Worm (Caenorhabditis elegans) whole organism, L2 larva: ENCODE results near the gene gcc-1.

Source experiments
- C34F6.9 ChIP-seq: fragments of 150-350 bp; optimal IDR thresholded peaks from 2 replicates; lab custom pipeline; 2014; ENCODE audit warnings: missing biosample characterization, missing genetic modification characterization
- F13H6.1 ChIP-seq: sonication (generic microtip); optimal IDR thresholded peaks from 2 replicates; lab custom pipeline; 2016; ENCODE audit warnings: missing genetic modification characterization, missing compliant biosample characterization
- R02D3.7 ChIP-seq: fragments of 150-350 bp; optimal IDR thresholded peaks from 2 replicates; lab custom pipeline; 2014; ENCODE audit warnings: missing biosample characterization, missing genetic modification characterization
- Y55F3AM.14 ChIP-seq: fragments of 200-800 bp; sonication (Bioruptor generic); optimal IDR thresholded peaks from 2 replicates; lab custom pipeline; 2018; ENCODE audit warnings: mild to moderate bottlenecking, missing genetic modification characterization, missing compliant biosample characterization
- ZK546.5 ChIP-seq: sonication (generic microtip); optimal IDR thresholded peaks from 2 replicates; lab custom pipeline; 2017; ENCODE audit warnings: missing biosample characterization, missing genetic modification characterization
- aly-2 ChIP-seq: fragments of 150-350 bp; optimal IDR thresholded peaks from 2 replicates; lab custom pipeline; 2014; ENCODE audit warnings: missing biosample characterization, missing genetic modification characterization
- ama-1 ChIP-seq: fragments of 150-350 bp; optimal IDR thresholded peaks from 2 replicates; lab custom pipeline; 2018; ENCODE audit warnings: inconsistent platforms
- blmp-1 ChIP-seq: sonication (generic microtip); optimal IDR thresholded peaks from 2 replicates; lab custom pipeline; 2017; ENCODE audit warnings: missing genetic modification characterization, mild to moderate bottlenecking, missing compliant biosample characterization, antibody characterized with exemption, moderate library complexity; ENCODE audit not compliant: insufficient read depth
- ceh-16 ChIP-seq: fragments of 150-350 bp; optimal IDR thresholded peaks from 2 replicates; lab custom pipeline; 2014; ENCODE audit warnings: missing biosample characterization, missing genetic modification characterization
- ceh-82 ChIP-seq: fragments of 150-350 bp; optimal IDR thresholded peaks from 2 replicates; lab custom pipeline; 2014; ENCODE audit warnings: missing biosample characterization, missing genetic modification characterization
- crh-2 ChIP-seq: sonication (generic microtip); optimal IDR thresholded peaks from 2 replicates; lab custom pipeline; 2017; ENCODE audit warnings: missing biosample characterization, missing genetic modification characterization
- egl-27 ChIP-seq: sonication (generic microtip); optimal IDR thresholded peaks from 3 replicates; lab custom pipeline; 2017; ENCODE audit warnings: missing biosample characterization, missing genetic modification reagents, missing genetic modification characterization
- elt-1 ChIP-seq: fragments of 150-350 bp; optimal IDR thresholded peaks from 2 replicates; lab custom pipeline; 2014; ENCODE audit warnings: missing biosample characterization, missing genetic modification characterization
- elt-3 ChIP-seq: sonication (generic microtip); optimal IDR thresholded peaks from 2 replicates; lab custom pipeline; 2017; ENCODE audit warnings: missing biosample characterization, missing genetic modification characterization
- fos-1 ChIP-seq: fragments of 150-350 bp; optimal IDR thresholded peaks from 2 replicates; lab custom pipeline; 2014; ENCODE audit warnings: missing biosample characterization, missing genetic modification characterization
- gmeb-1 ChIP-seq: fragments of 150-350 bp; optimal IDR thresholded peaks from 2 replicates; lab custom pipeline; 2014; ENCODE audit warnings: missing biosample characterization, missing genetic modification characterization
- lin-11 ChIP-seq: fragments of 150-350 bp; sonication (generic microtip); optimal IDR thresholded peaks from 2 replicates; lab custom pipeline; 2014; ENCODE audit warnings: missing biosample characterization, missing genetic modification characterization, inconsistent platforms, mixed read lengths
- lin-13 ChIP-seq: fragments of 150-350 bp; optimal IDR thresholded peaks from 2 replicates; lab custom pipeline; 2014; ENCODE audit warnings: missing biosample characterization, missing genetic modification reagents, missing genetic modification characterization
- lsy-2 ChIP-seq, 2 experiments: fragments of 150-350 bp in 1 of 2; sonication (generic microtip) in 1 of 2; optimal IDR thresholded peaks; 2 replicates each; lab custom pipeline; 2014 to 2017; ENCODE audit warnings: missing biosample characterization in 2 of 2, missing genetic modification characterization in 2 of 2
- mab-5 ChIP-seq: fragments of 150-350 bp; optimal IDR thresholded peaks from 2 replicates; lab custom pipeline; 2014; ENCODE audit warnings: missing biosample characterization, missing genetic modification characterization
- mdl-1 ChIP-seq, 2 experiments: fragments of 150-350 bp in 1 of 2; sonication (generic microtip) in 1 of 2; optimal IDR thresholded peaks; 2 replicates each; lab custom pipeline; 2017; ENCODE audit warnings: missing biosample characterization in 2 of 2, missing genetic modification characterization in 2 of 2
- nhr-10 ChIP-seq: sonication (generic microtip); optimal IDR thresholded peaks from 2 replicates; lab custom pipeline; 2017; ENCODE audit warnings: missing biosample characterization, missing genetic modification characterization
- nhr-12 ChIP-seq: fragments of 150-350 bp; optimal IDR thresholded peaks from 2 replicates; lab custom pipeline; 2014; ENCODE audit warnings: missing biosample characterization, missing genetic modification characterization
- nhr-129 ChIP-seq: fragments of 150-350 bp; optimal IDR thresholded peaks from 2 replicates; lab custom pipeline; 2014; ENCODE audit warnings: missing biosample characterization, missing genetic modification characterization
- nhr-21 ChIP-seq: fragments of 150-350 bp; optimal IDR thresholded peaks from 2 replicates; lab custom pipeline; 2014; ENCODE audit warnings: missing biosample characterization, missing genetic modification characterization
- nhr-23 ChIP-seq: fragments of 150-350 bp; optimal IDR thresholded peaks from 2 replicates; lab custom pipeline; 2014; ENCODE audit warnings: missing biosample characterization, missing genetic modification reagents, missing genetic modification characterization
- nhr-237 ChIP-seq: fragments of 150-350 bp; optimal IDR thresholded peaks from 2 replicates; lab custom pipeline; 2014; ENCODE audit warnings: missing biosample characterization, missing genetic modification characterization
- nhr-25 ChIP-seq: fragments of 150-350 bp; sonication (generic microtip); optimal IDR thresholded peaks from 3 replicates; lab custom pipeline; 2014; ENCODE audit warnings: missing biosample characterization, missing genetic modification characterization
- sem-4 ChIP-seq: fragments of 150-350 bp; optimal IDR thresholded peaks from 2 replicates; lab custom pipeline; 2014; ENCODE audit warnings: missing biosample characterization, missing genetic modification reagents, missing genetic modification characterization
- skn-1 ChIP-seq: sonication (generic microtip); optimal IDR thresholded peaks from 2 replicates; lab custom pipeline; 2017; ENCODE audit warnings: missing biosample characterization, missing genetic modification characterization
- sma-3 ChIP-seq: sonication (generic microtip); optimal IDR thresholded peaks from 2 replicates; lab custom pipeline; 2016; ENCODE audit warnings: missing genetic modification reagents, missing genetic modification characterization, missing compliant biosample characterization
- sma-9 ChIP-seq, 2 experiments: fragments of 150-350 bp in 1 of 2; sonication (generic microtip) in 1 of 2; optimal IDR thresholded peaks; 2 replicates each; lab custom pipeline; 2014 to 2016; ENCODE audit warnings: missing genetic modification characterization in 2 of 2, mild to moderate bottlenecking in 1 of 2, missing biosample characterization in 1 of 2, missing compliant biosample characterization in 1 of 2, missing genetic modification reagents in 1 of 2, moderate library complexity in 1 of 2
- snpc-4 ChIP-seq: fragments of 150-350 bp; optimal IDR thresholded peaks from 2 replicates; lab custom pipeline; 2014; ENCODE audit warnings: missing biosample characterization, missing genetic modification characterization
- unc-39 ChIP-seq: fragments of 150-350 bp; optimal IDR thresholded peaks from 2 replicates; lab custom pipeline; 2014; ENCODE audit warnings: missing biosample characterization, missing genetic modification characterization
- unc-62 ChIP-seq: fragments of 150-350 bp; optimal IDR thresholded peaks from 2 replicates; lab custom pipeline; 2014; ENCODE audit warnings: missing biosample characterization, missing genetic modification reagents, missing genetic modification characterization
- zag-1 ChIP-seq: fragments of 150-350 bp; optimal IDR thresholded peaks from 2 replicates; lab custom pipeline; 2014; ENCODE audit warnings: missing biosample characterization, missing genetic modification characterization
- ztf-4 ChIP-seq: fragments of 150-350 bp; optimal IDR thresholded peaks from 2 replicates; lab custom pipeline; 2014; ENCODE audit warnings: missing biosample characterization, missing genetic modification characterization

Gene gcc-1

DNA sequence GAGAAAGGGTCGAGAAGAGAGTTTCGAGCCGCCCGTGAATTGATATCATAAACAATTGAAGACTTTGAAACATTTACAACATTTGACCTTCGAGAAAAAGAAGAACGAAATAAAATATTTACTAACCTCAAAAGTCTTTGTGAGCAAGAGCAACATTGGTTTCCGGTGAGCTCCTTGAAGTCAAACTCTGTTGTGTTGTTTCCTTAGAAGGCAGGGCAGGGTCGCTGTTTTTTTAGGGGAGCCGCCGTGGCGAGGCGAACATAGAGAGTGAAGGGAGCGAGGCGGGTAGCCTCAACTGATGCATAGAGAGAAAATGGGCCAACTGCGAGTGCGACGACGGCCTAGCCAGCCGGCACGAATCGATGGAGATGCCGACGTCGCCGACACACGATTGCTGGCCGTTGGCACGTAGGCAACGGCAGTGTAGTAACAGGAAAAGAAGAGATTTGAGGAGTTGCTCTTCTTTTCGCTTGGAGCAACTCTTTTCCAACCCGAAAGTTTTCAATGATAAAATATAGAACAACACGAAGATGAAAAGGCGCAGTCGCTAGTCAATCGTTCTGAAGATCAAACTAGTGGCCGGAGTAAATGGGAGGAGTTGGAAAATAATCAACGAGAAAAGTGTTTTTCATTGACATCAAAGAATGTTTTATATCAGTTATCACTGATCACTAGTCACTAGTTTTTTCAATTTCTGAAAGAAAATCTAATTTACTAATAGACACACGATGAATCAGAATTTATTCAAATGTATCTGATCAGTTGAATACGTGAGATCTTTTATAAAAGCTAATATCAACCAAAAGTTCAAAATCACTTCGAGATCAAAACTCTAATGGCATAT is 43.5 kb upstream of the gcc-1 start, which contains the start of gene mai-1:
TSS of gene mai-1 (minus strand) at position 557 of the 844 bp plus-strand sequence.
- TF ChIP-seq F13H6.1 (tag; lab: Kevin White, UChicago): peak; percentile 51
- no peak for TF ChIP-seq egl-27
- peak; percentile 23 for TF ChIP-seq crh-2
- TF ChIP-seq gmeb-1: no peak
- TF ChIP-seq nhr-129 (tag; lab: Kevin White, UChicago): peak; percentile 65
- TF ChIP-seq unc-62 (GFP tag; lab: Kevin White, UChicago): no peak
- TF ChIP-seq ceh-82 (tag; lab: Kevin White, UChicago): peak; percentile 16
- TF ChIP-seq mdl-1 (tag; optimal IDR thresholded peaks at IDR 0.05; lab: Kevin White, UChicago): peak in 1 of 2 experiments; percentile 6
- no peak for TF ChIP-seq elt-1 (tag; lab: Kevin White, UChicago)
- no peak for TF ChIP-seq blmp-1 (tag; lab: Kevin White, UChicago)
- TF ChIP-seq mab-5 (tag; lab: Kevin White, UChicago): no peak
- TF ChIP-seq snpc-4 (tag; lab: Kevin White, UChicago): no peak
- peak; percentile 73 for TF ChIP-seq zag-1
- peak; percentile 50 for TF ChIP-seq C34F6.9
- TF ChIP-seq lin-13 (GFP tag; lab: Kevin White, UChicago): peak; percentile 35
- TF ChIP-seq ceh-16: no peak
- TF ChIP-seq sem-4 (tag; lab: Kevin White, UChicago): peak; percentile 19
- TF ChIP-seq nhr-23: no peak
- peak; percentile 21 for TF ChIP-seq fos-1
- TF ChIP-seq ztf-4: peak; percentile 28
- peak; percentile 68 for TF ChIP-seq lin-11 (tag; lab: Kevin White, UChicago)
- TF ChIP-seq lsy-2 (tag; optimal IDR thresholded peaks at IDR 0.05; lab: Kevin White, UChicago): peak in 1 of 2 experiments; percentile 46
- no peak for TF ChIP-seq ZK546.5 (tag; lab: Kevin White, UChicago)
- peak; percentile 37 for TF ChIP-seq ama-1 (lab: Kevin White, UChicago)

ce11 chrX:3117204-3117603 is 42.5 kb upstream of the gcc-1 start:
- peak; percentile 33 for TF ChIP-seq gmeb-1
- peak; percentile 49 for TF ChIP-seq nhr-21 (tag; lab: Kevin White, UChicago)
- TF ChIP-seq sem-4 (tag; lab: Kevin White, UChicago): no peak
- TF ChIP-seq nhr-23: no peak
- TF ChIP-seq nhr-10: no peak
- no peak for TF ChIP-seq elt-1 (tag; lab: Kevin White, UChicago)
- peak; percentile 53 for TF ChIP-seq skn-1 (tag; lab: Kevin White, UChicago)
- TF ChIP-seq ceh-82 (tag; lab: Kevin White, UChicago): no peak
- no peak for TF ChIP-seq Y55F3AM.14
- TF ChIP-seq ztf-4: no peak
- peak; percentile 58 for TF ChIP-seq blmp-1 (tag; lab: Kevin White, UChicago)
- TF ChIP-seq lsy-2 (tag; optimal IDR thresholded peaks at IDR 0.05; lab: Kevin White, UChicago): peak in 1 of 2 experiments; percentile 35
- TF ChIP-seq nhr-25 (tag; lab: Kevin White, UChicago): no peak
- no peak for TF ChIP-seq nhr-237 (tag; lab: Kevin White, UChicago)
- peak; percentile 27 for TF ChIP-seq sma-9 (GFP tag; optimal IDR thresholded peaks at IDR 0.05; lab: Kevin White, UChicago)
- no peak for TF ChIP-seq sma-9 (tag; optimal IDR thresholded peaks at IDR 0.05; lab: Kevin White, UChicago)
- TF ChIP-seq crh-2: peak; percentile 62
- TF ChIP-seq fos-1: peak; percentile 30
- TF ChIP-seq zag-1: no peak
- peak; percentile 65 for TF ChIP-seq sma-3 (GFP tag; lab: Kevin White, UChicago)
- no peak for TF ChIP-seq R02D3.7 (tag; lab: Kevin White, UChicago)
- no peak for TF ChIP-seq elt-3
- TF ChIP-seq nhr-12 (tag; lab: Kevin White, UChicago): no peak
- TF ChIP-seq aly-2: no peak
- TF ChIP-seq mab-5 (tag; lab: Kevin White, UChicago): no peak
- TF ChIP-seq, all 48 proteins: peak for 9

- TF ChIP-seq unc-39: no peak
- no peak for TF ChIP-seq nhr-129 (tag; lab: Kevin White, UChicago)
- TF ChIP-seq skn-1 (tag; lab: Kevin White, UChicago): no peak
Observed at ce11 chrX:3118596-3119287, 41.0 kb upstream of the gcc-1 start.
